Fruit fly (Drosophila melanogaster) whole organism, prepupa: Measurements from ENCODE around the gene CG43064.

Experiments used
- Blimp-1 ChIP-seq: fragments of 200-800 bp; sonication (Bioruptor generic); optimal IDR thresholded peaks from 3 replicates; lab custom pipeline; 2017; ENCODE audit warnings: missing biosample characterization, missing genetic modification characterization, mild to moderate bottlenecking, moderate library complexity, missing genetic modification reagents
- CG10631 ChIP-seq: fragments of 200-800 bp; sonication (Bioruptor generic); optimal IDR thresholded peaks from 2 replicates; lab custom pipeline; 2016; ENCODE audit warnings: missing biosample characterization, missing genetic modification characterization
- CG10669 ChIP-seq: fragments of 200-800 bp; sonication (Bioruptor generic); optimal IDR thresholded peaks from 3 replicates; lab custom pipeline; 2018; ENCODE audit warnings: missing biosample characterization, mild to moderate bottlenecking, missing genetic modification characterization, moderate library complexity
- CG11294 ChIP-seq: fragments of 200-800 bp; sonication (Bioruptor generic); IDR thresholded peaks from 2 replicates; pipeline ENCODE4 v1.3.6; 2022; ENCODE audit warnings: missing biosample characterization, missing genetic modification characterization
- CG11762 ChIP-seq: fragments of 200-800 bp; sonication (Bioruptor generic); optimal IDR thresholded peaks from 3 replicates; lab custom pipeline; 2016; ENCODE audit warnings: missing biosample characterization, missing genetic modification characterization; ENCODE audit not compliant: insufficient read depth
- CG11902 ChIP-seq: fragments of 200-800 bp; sonication (Bioruptor generic); optimal IDR thresholded peaks from 3 replicates; lab custom pipeline; 2016; ENCODE audit warnings: missing biosample characterization, missing genetic modification characterization
- CG15336 ChIP-seq: fragments of 200-800 bp; sonication (Bioruptor generic); IDR thresholded peaks from 2 replicates; pipeline ENCODE4 v1.3.6; 2022; ENCODE audit warnings: missing biosample characterization, missing genetic modification characterization
- CG16779 ChIP-seq: fragments of 200-800 bp; sonication (Bioruptor generic); optimal IDR thresholded peaks from 3 replicates; lab custom pipeline; 2017; ENCODE audit warnings: missing biosample characterization, mild to moderate bottlenecking, missing genetic modification characterization
- CG3032 ChIP-seq: fragments of 200-800 bp; optimal IDR thresholded peaks from 2 replicates; lab custom pipeline; 2019; ENCODE audit warnings: missing biosample characterization, mild to moderate bottlenecking, missing genetic modification characterization, moderate library complexity
- CG31627 ChIP-seq: fragments of 200-800 bp; sonication (Bioruptor generic); optimal IDR thresholded peaks from 3 replicates; lab custom pipeline; 2016; ENCODE audit warnings: missing biosample characterization, missing genetic modification characterization
- CG32006 ChIP-seq: fragments of 200-800 bp; sonication (Bioruptor generic); optimal IDR thresholded peaks from 3 replicates; lab custom pipeline; 2017; ENCODE audit warnings: missing biosample characterization, mild to moderate bottlenecking, missing genetic modification characterization
- CG34406 ChIP-seq: fragments of 200-800 bp; sonication (Bioruptor generic); optimal IDR thresholded peaks from 3 replicates; lab custom pipeline; 2016; ENCODE audit warnings: missing biosample characterization, missing genetic modification characterization
- CG6163 ChIP-seq: fragments of 200-800 bp; sonication (Bioruptor generic); IDR thresholded peaks from 3 replicates; pipeline ENCODE4 v1.3.6; 2022; ENCODE audit warnings: missing biosample characterization, missing genetic modification characterization
- CG6792 ChIP-seq: fragments of 200-800 bp; sonication (Bioruptor generic); optimal IDR thresholded peaks from 3 replicates; lab custom pipeline; 2016; ENCODE audit warnings: missing biosample characterization, missing genetic modification characterization
- CG7368 ChIP-seq: fragments of 200-800 bp; sonication (Bioruptor generic); optimal IDR thresholded peaks from 3 replicates; lab custom pipeline; 2016; ENCODE audit warnings: missing biosample characterization, missing genetic modification characterization
- CG8119 ChIP-seq: fragments of 200-800 bp; sonication (Bioruptor generic); IDR thresholded peaks from 3 replicates; pipeline ENCODE4 v1.3.6; 2022; ENCODE audit warnings: missing biosample characterization, missing genetic modification characterization
- CG8632 ChIP-seq: fragments of 200-800 bp; sonication (Bioruptor generic); optimal IDR thresholded peaks from 3 replicates; lab custom pipeline; 2016; ENCODE audit warnings: missing biosample characterization, missing genetic modification characterization
- Eip78C ChIP-seq: fragments of 200-800 bp; sonication (Bioruptor generic); peaks from one replicate; lab custom pipeline; 2016; ENCODE audit warnings: missing biosample characterization, missing genetic modification characterization
- Eip93F ChIP-seq: fragments of 200-800 bp; sonication (Bioruptor generic); optimal IDR thresholded peaks from 2 replicates; lab custom pipeline; 2016; ENCODE audit warnings: missing biosample characterization, mild to moderate bottlenecking, missing genetic modification characterization
- Ets21C ChIP-seq: fragments of 200-800 bp; sonication (Bioruptor generic); optimal IDR thresholded peaks from 3 replicates; lab custom pipeline; 2016; ENCODE audit warnings: missing biosample characterization, missing genetic modification characterization
- Ets96B ChIP-seq: fragments of 200-800 bp; optimal IDR thresholded peaks from 2 replicates; lab custom pipeline; 2019; ENCODE audit warnings: missing biosample characterization, mild to moderate bottlenecking, missing genetic modification characterization, moderate library complexity
- Gug ChIP-seq: fragments of 200-800 bp; sonication (Bioruptor generic); IDR thresholded peaks from 2 replicates; pipeline ENCODE4 v1.3.6; 2022; ENCODE audit warnings: missing biosample characterization, missing genetic modification characterization
- Hr39 ChIP-seq: fragments of 200-800 bp; sonication (Bioruptor generic); optimal IDR thresholded peaks from 2 replicates; lab custom pipeline; 2016; ENCODE audit warnings: missing biosample characterization, missing genetic modification characterization
- Hr4 ChIP-seq: fragments of 200-800 bp; sonication (Bioruptor generic); optimal IDR thresholded peaks from 3 replicates; lab custom pipeline; 2016; ENCODE audit warnings: missing biosample characterization, missing genetic modification characterization
- Lpt ChIP-seq: fragments of 200-800 bp; sonication (Bioruptor generic); optimal IDR thresholded peaks from 3 replicates; lab custom pipeline; 2016; ENCODE audit warnings: missing biosample characterization, missing genetic modification characterization
- Met ChIP-seq: fragments of 200-800 bp; sonication (Bioruptor generic); optimal IDR thresholded peaks from 3 replicates; lab custom pipeline; 2016; ENCODE audit warnings: missing biosample characterization, missing genetic modification characterization
- OdsH ChIP-seq: fragments of 200-800 bp; sonication (Bioruptor generic); optimal IDR thresholded peaks from 3 replicates; lab custom pipeline; 2016; ENCODE audit warnings: missing biosample characterization, missing genetic modification characterization
- Smox ChIP-seq: fragments of 200-800 bp; sonication (Bioruptor generic); optimal IDR thresholded peaks from 3 replicates; lab custom pipeline; 2016; ENCODE audit warnings: missing biosample characterization, missing genetic modification characterization
- Sox102F ChIP-seq: fragments of 200-800 bp; sonication (Bioruptor generic); optimal IDR thresholded peaks from 2 replicates; lab custom pipeline; 2016; ENCODE audit warnings: missing biosample characterization, mild to moderate bottlenecking, missing genetic modification characterization
- Sox14 ChIP-seq: fragments of 200-800 bp; sonication (Bioruptor generic); optimal IDR thresholded peaks from 3 replicates; lab custom pipeline; 2016; ENCODE audit warnings: missing biosample characterization, missing genetic modification characterization
- achi ChIP-seq: fragments of 200-800 bp; sonication (Bioruptor generic); optimal IDR thresholded peaks from 3 replicates; lab custom pipeline; 2016; ENCODE audit warnings: missing biosample characterization, missing genetic modification characterization
- acj6 ChIP-seq: fragments of 200-800 bp; sonication (Bioruptor generic); optimal IDR thresholded peaks from 3 replicates; lab custom pipeline; 2016; ENCODE audit warnings: missing biosample characterization, missing genetic modification characterization
- cyc ChIP-seq: fragments of 200-800 bp; sonication (Bioruptor generic); optimal IDR thresholded peaks from 3 replicates; lab custom pipeline; 2016; ENCODE audit warnings: missing biosample characterization, missing genetic modification characterization
- eg ChIP-seq: fragments of 200-800 bp; sonication (Bioruptor generic); IDR thresholded peaks from 3 replicates; pipeline ENCODE4 v1.3.6; 2022; ENCODE audit warnings: missing biosample characterization, missing genetic modification characterization
- esn ChIP-seq: fragments of 200-800 bp; sonication (Bioruptor generic); optimal IDR thresholded peaks from 2 replicates; lab custom pipeline; 2016; ENCODE audit warnings: missing biosample characterization, mild to moderate bottlenecking, missing genetic modification characterization, moderate library complexity
- fd59A ChIP-seq: fragments of 200-800 bp; sonication (Bioruptor generic); optimal IDR thresholded peaks from 2 replicates; lab custom pipeline; 2017; ENCODE audit warnings: missing biosample characterization, mild to moderate bottlenecking, missing genetic modification characterization, missing genetic modification reagents
- fd85E ChIP-seq: fragments of 200-800 bp; sonication (Bioruptor generic); optimal IDR thresholded peaks from 3 replicates; lab custom pipeline; 2016; ENCODE audit warnings: missing biosample characterization, missing genetic modification characterization
- fkh ChIP-seq: fragments of 200-800 bp; sonication (Bioruptor generic); optimal IDR thresholded peaks from 3 replicates; lab custom pipeline; 2017; ENCODE audit warnings: missing biosample characterization, mild to moderate bottlenecking, missing genetic modification characterization, moderate library complexity
- lz ChIP-seq: fragments of 200-800 bp; sonication (Bioruptor generic); optimal IDR thresholded peaks from 3 replicates; lab custom pipeline; 2016; ENCODE audit warnings: missing biosample characterization, missing genetic modification characterization
- pdm3 ChIP-seq: fragments of 200-800 bp; sonication (Bioruptor generic); optimal IDR thresholded peaks from 3 replicates; lab custom pipeline; 2016; ENCODE audit warnings: missing biosample characterization, missing genetic modification characterization
- salr ChIP-seq, 2 experiments: fragments of 200-800 bp; sonication (Bioruptor generic); optimal IDR thresholded peaks; 3 replicates each; lab custom pipeline; 2016 to 2018; ENCODE audit warnings: missing biosample characterization in 2 of 2, missing genetic modification characterization in 2 of 2, mild to moderate bottlenecking in 1 of 2
- spab ChIP-seq: fragments of 200-800 bp; sonication (Bioruptor generic); optimal IDR thresholded peaks from 2 replicates; lab custom pipeline; 2017; ENCODE audit warnings: missing biosample characterization, mild to moderate bottlenecking, missing genetic modification characterization, missing genetic modification reagents
- ss ChIP-seq, 2 experiments: fragments of 200-800 bp; sonication (Bioruptor generic); optimal IDR thresholded peaks; 2 replicates in 1 of 2; 3 replicates in 1 of 2; lab custom pipeline; 2017 to 2018; ENCODE audit warnings: mild to moderate bottlenecking in 2 of 2, missing biosample characterization in 2 of 2, missing genetic modification characterization in 2 of 2, moderate library complexity in 1 of 2
- svp ChIP-seq: fragments of 200-800 bp; sonication (Bioruptor generic); peaks from one replicate; lab custom pipeline; 2016; ENCODE audit warnings: missing biosample characterization, missing genetic modification characterization
- topi ChIP-seq: fragments of 200-800 bp; sonication (Bioruptor generic); optimal IDR thresholded peaks from 3 replicates; lab custom pipeline; 2016; ENCODE audit warnings: missing biosample characterization, missing genetic modification characterization
- vri ChIP-seq: fragments of 200-800 bp; sonication (Bioruptor generic); optimal IDR thresholded peaks from 3 replicates; lab custom pipeline; 2016; ENCODE audit warnings: missing biosample characterization, mild to moderate bottlenecking, missing genetic modification characterization

CG43064 gene

dm6 chr3L:11874758-11875157, 38.2 kb upstream of the CG43064 start:
- peak; percentile 35 for TF ChIP-seq CG10669
- TF ChIP-seq CG31627, result no peak
- TF ChIP-seq eg (GFP tag; lab: Robert Waterston, UW), result 0 out of 3 replicates have a peak, but pooled peaks have one; percentile 32
- TF ChIP-seq lz (GFP tag; lab: Kevin White, UChicago), result no peak
- TF ChIP-seq fd85E (GFP tag; lab: Kevin White, UChicago), result no peak
- peak; percentile 17 for TF ChIP-seq CG32006 (GFP tag; lab: Kevin White, UChicago)
- TF ChIP-seq topi (GFP tag; lab: Kevin White, UChicago), result peak; percentile 8
- TF ChIP-seq CG11762 (GFP tag; lab: Kevin White, UChicago), result no peak
- TF ChIP-seq CG10631 (GFP tag; lab: Kevin White, UChicago), result no peak
- peak; percentile 23; the same call in 1 of the 2 replicates for TF ChIP-seq Gug (GFP tag; lab: Robert Waterston, UW)
- peak; percentile 1 for TF ChIP-seq acj6 (GFP tag; lab: Kevin White, UChicago)
- TF ChIP-seq Ets21C (GFP tag; lab: Kevin White, UChicago), result no peak
- TF ChIP-seq Eip78C, result peak; percentile 78
- peak; percentile 56; the same call in 1 of the 3 replicates for TF ChIP-seq CG6163 (GFP tag; lab: Robert Waterston, UW)
- peak; percentile 15 for TF ChIP-seq cyc (GFP tag; lab: Kevin White, UChicago)
- TF ChIP-seq svp (GFP tag; lab: Kevin White, UChicago), result peak; percentile 61
- TF ChIP-seq CG34406 (GFP tag; lab: Kevin White, UChicago), result no peak
- TF ChIP-seq salr (GFP tag; optimal IDR thresholded peaks at IDR 0.05; lab: Kevin White, UChicago), result peak in 1 of 2 experiments; percentile 13
- TF ChIP-seq pdm3 (GFP tag; lab: Kevin White, UChicago), result peak; percentile 17
- TF ChIP-seq fd59A, result no peak
- no peak for TF ChIP-seq CG11294
- TF ChIP-seq CG7368 (GFP tag; lab: Kevin White, UChicago), result peak; percentile 19
- TF ChIP-seq CG16779 (tag; lab: Kevin White, UChicago), result no peak
- TF ChIP-seq ss (GFP tag; optimal IDR thresholded peaks at IDR 0.05; lab: Kevin White, UChicago), result peak in 1 of 2 experiments; percentile 13
- no peak for TF ChIP-seq CG6792 (GFP tag; lab: Kevin White, UChicago)
- TF ChIP-seq CG8632 (GFP tag; lab: Kevin White, UChicago), result no peak
- TF ChIP-seq Sox14 (GFP tag; lab: Kevin White, UChicago), result no peak
- no peak for TF ChIP-seq Eip93F (GFP tag; lab: Kevin White, UChicago)
- TF ChIP-seq Smox, result peak; percentile 17
- TF ChIP-seq achi, result peak; percentile 16
- TF ChIP-seq CG15336 (GFP tag; lab: Robert Waterston, UW), result no peak
- peak; percentile 12 for TF ChIP-seq OdsH (GFP tag; lab: Kevin White, UChicago)
- no peak for TF ChIP-seq Hr39
- peak; percentile 24 for TF ChIP-seq Ets96B (tag; lab: Kevin White, UChicago)
- TF ChIP-seq Met (GFP tag; lab: Kevin White, UChicago), result no peak
- TF ChIP-seq Blimp-1 (GFP tag; lab: Kevin White, UChicago), result no peak
- no peak for TF ChIP-seq spab (GFP tag; lab: Kevin White, UChicago)
- TF ChIP-seq CG8119 (GFP tag; lab: Robert Waterston, UW), result 0 out of 3 replicates have a peak, but pooled peaks have one; percentile 42
- TF ChIP-seq CG11902 (GFP tag; lab: Kevin White, UChicago), result no peak
- TF ChIP-seq CG3032, result peak; percentile 7

DNA sequence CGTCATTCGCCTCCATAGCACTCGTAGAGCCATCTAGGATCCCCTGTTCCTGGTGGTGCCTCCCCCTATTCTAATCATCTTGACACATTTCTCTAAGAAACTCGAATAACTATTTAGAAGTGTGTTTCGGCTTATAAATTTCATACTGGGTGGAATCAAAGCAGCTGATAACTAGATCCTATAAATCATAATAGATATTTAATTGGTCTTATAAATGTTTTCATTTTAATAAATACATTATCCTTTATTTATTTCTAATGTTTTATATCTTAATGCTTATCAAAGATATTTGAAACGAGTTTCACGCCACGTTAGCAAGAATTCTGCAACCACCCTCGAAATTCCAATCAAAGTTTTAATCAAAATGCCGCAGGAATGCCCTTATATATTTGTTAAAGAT, 34.7 kb upstream of the CG43064 start, which contains the start of gene CG5906:
Gene CG5906, minus strand, starts transcription at position 101 of the 400 bp plus-strand sequence.
- no peak for TF ChIP-seq esn (GFP tag; lab: Kevin White, UChicago)
- TF ChIP-seq cyc (GFP tag; lab: Kevin White, UChicago), result no peak
- no peak for TF ChIP-seq CG11294
- TF ChIP-seq Sox102F (GFP tag; lab: Kevin White, UChicago), result no peak
- TF ChIP-seq CG11902 (GFP tag; lab: Kevin White, UChicago), result no peak
- no peak for TF ChIP-seq Eip93F (GFP tag; lab: Kevin White, UChicago)
- TF ChIP-seq ss (GFP tag; optimal IDR thresholded peaks at IDR 0.05; lab: Kevin White, UChicago), result no peak
- TF ChIP-seq fkh (GFP tag; lab: Kevin White, UChicago), result no peak
- TF ChIP-seq CG10631 (GFP tag; lab: Kevin White, UChicago), result no peak
- TF ChIP-seq Lpt (GFP tag; lab: Kevin White, UChicago), result no peak
- TF ChIP-seq Hr4 (GFP tag; lab: Kevin White, UChicago), result no peak
- TF ChIP-seq achi, result no peak
- no peak for TF ChIP-seq CG6163 (GFP tag; lab: Robert Waterston, UW)
- TF ChIP-seq vri (GFP tag; lab: Kevin White, UChicago), result no peak
